Fruit fly (Drosophila melanogaster) whole organism, adult: ENCODE data around the gene CG12003.

ENCODE experiments used
- CG11617 ChIP-seq: fragments of 200-800 bp; sonication (Bioruptor generic); optimal IDR thresholded peaks from 2 replicates; lab custom pipeline; 2017; ENCODE audit warnings: mild to moderate bottlenecking, missing biosample characterization, missing genetic modification reagents, missing genetic modification characterization
- cnc ChIP-seq, 2 experiments: fragments of >200 bp; optimal IDR thresholded peaks; 2 replicates each; lab custom pipeline; 2017
- kay ChIP-seq: fragments of 200-800 bp; sonication (Bioruptor generic); peaks from one replicate; lab custom pipeline; 2016; ENCODE audit warnings: missing biosample characterization, missing genetic modification characterization, borderline replicate concordance
- ovo ChIP-seq: fragments of 200-800 bp; sonication (Bioruptor generic); optimal IDR thresholded peaks from 2 replicates; lab custom pipeline; 2016; ENCODE audit warnings: missing biosample characterization, missing genetic modification characterization
- tj ChIP-seq: fragments of 200-800 bp; sonication (Bioruptor generic); optimal IDR thresholded peaks from 3 replicates; lab custom pipeline; 2017; ENCODE audit warnings: missing biosample characterization, mild to moderate bottlenecking, missing genetic modification characterization, moderate library complexity

DNA sequence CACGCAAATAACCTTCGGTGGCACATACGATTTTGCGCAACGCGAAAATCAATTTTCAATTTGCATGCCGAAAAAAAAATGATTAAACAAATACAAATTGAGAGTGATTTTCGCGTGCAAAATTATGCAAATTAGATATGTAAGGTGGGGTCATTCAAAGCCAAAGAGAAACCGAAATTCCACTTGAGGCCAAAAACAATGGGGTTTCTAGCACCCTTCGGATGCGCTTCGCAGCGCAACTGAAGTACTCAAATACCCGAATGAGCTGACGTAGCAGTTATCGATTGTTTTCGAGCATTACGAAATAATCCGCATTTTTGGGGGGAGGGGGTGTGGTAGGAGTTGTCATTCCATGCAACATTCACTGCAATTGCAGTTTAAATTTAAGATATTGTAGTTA lies 15.6 kb downstream of the CG12003 start:
- peak; percentile 63 for TF ChIP-seq tj (GFP tag; lab: Kevin White, UChicago)
- no peak for TF ChIP-seq ovo (GFP tag; lab: Kevin White, UChicago)
- no peak for TF ChIP-seq CG11617
- no peak for TF ChIP-seq cnc (optimal IDR thresholded peaks at IDR 0.05; lab: Kevin White, UChicago)
- TF ChIP-seq kay (GFP tag; lab: Kevin White, UChicago): no peak
